Fruit fly (Drosophila melanogaster) whole organism, wandering third instar larva: ENCODE measurements around the gene CG43678.

ENCODE experiments used
- Abd-B ChIP-seq: fragments of >200 bp; optimal IDR thresholded peaks from 2 replicates; lab custom pipeline; 2017; ENCODE audit warnings: missing biosample characterization, missing genetic modification characterization
- CG32264 ChIP-seq: fragments of 200-800 bp; sonication (Bioruptor generic); optimal IDR thresholded peaks from 2 replicates; lab custom pipeline; 2016; ENCODE audit warnings: missing biosample characterization, missing genetic modification characterization
- CG9705 ChIP-seq: fragments of 200-800 bp; sonication (Bioruptor generic); optimal IDR thresholded peaks from 2 replicates; lab custom pipeline; 2018; ENCODE audit warnings: missing biosample characterization, mild to moderate bottlenecking, missing genetic modification characterization
- CrebA ChIP-seq: fragments of 200-800 bp; sonication (Bioruptor generic); optimal IDR thresholded peaks from 2 replicates; lab custom pipeline; 2016; ENCODE audit warnings: missing biosample characterization, mild to moderate bottlenecking, missing genetic modification characterization, borderline replicate concordance
- Dfd ChIP-seq: fragments of >200 bp; optimal IDR thresholded peaks from 2 replicates; lab custom pipeline; 2017; ENCODE audit warnings: missing biosample characterization, missing genetic modification characterization
- Dif ChIP-seq: fragments of 200-275, 200-300 bp; sonication (Bioruptor generic); optimal IDR thresholded peaks from 2 replicates; lab custom pipeline; 2018; ENCODE audit warnings: missing biosample characterization, missing genetic modification characterization; ENCODE audit not compliant: partially characterized antibody
- GATAd ChIP-seq: sonication (Bioruptor generic); optimal IDR thresholded peaks from 2 replicates; lab custom pipeline; 2016; ENCODE audit warnings: missing biosample characterization, missing genetic modification characterization
- HLH106 ChIP-seq: fragments of 200-800 bp; optimal IDR thresholded peaks from 3 replicates; lab custom pipeline; 2019; ENCODE audit warnings: missing biosample characterization, mild to moderate bottlenecking, missing genetic modification characterization, moderate library complexity
- Hnf4 ChIP-seq: fragments of 200-800 bp; sonication (Bioruptor generic); optimal IDR thresholded peaks from 2 replicates; lab custom pipeline; 2016; ENCODE audit warnings: missing biosample characterization, mild to moderate bottlenecking, missing genetic modification characterization
- Hr78 ChIP-seq: fragments of >200 bp; optimal IDR thresholded peaks from 2 replicates; lab custom pipeline; 2017; ENCODE audit warnings: missing biosample characterization, missing genetic modification characterization
- Jra ChIP-seq: sonication (Bioruptor generic); optimal IDR thresholded peaks from 2 replicates; lab custom pipeline; 2016; ENCODE audit warnings: missing biosample characterization, missing genetic modification characterization
- Mio ChIP-seq: sonication (Bioruptor generic); optimal IDR thresholded peaks from 2 replicates; lab custom pipeline; 2016; ENCODE audit warnings: missing biosample characterization, missing genetic modification characterization
- Myc ChIP-seq: fragments of >200 bp; optimal IDR thresholded peaks from 2 replicates; lab custom pipeline; 2017
- N ChIP-seq: fragments of >200 bp; optimal IDR thresholded peaks from 2 replicates; lab custom pipeline; 2018; ENCODE audit warnings: missing biosample characterization, missing external identifiers, missing genetic modification characterization
- Rel ChIP-seq, 2 experiments: fragments of 200-800 bp; sonication (Bioruptor generic) in 1 of 2; optimal IDR thresholded peaks; 2 replicates in 1 of 2; 3 replicates in 1 of 2; lab custom pipeline; 2016 to 2019; ENCODE audit warnings: mild to moderate bottlenecking in 2 of 2, missing biosample characterization in 2 of 2, missing genetic modification characterization in 2 of 2, moderate library complexity in 1 of 2
- Sp1 ChIP-seq: fragments of 200-800 bp; sonication (Bioruptor generic); optimal IDR thresholded peaks from 3 replicates; lab custom pipeline; 2019; ENCODE audit warnings: missing biosample characterization, mild to moderate bottlenecking, missing genetic modification characterization, moderate library complexity
- Vsx2 ChIP-seq: fragments of 200-300, 225-300 bp; sonication (Bioruptor generic); optimal IDR thresholded peaks from 2 replicates; lab custom pipeline; 2018; ENCODE audit warnings: missing biosample characterization, missing genetic modification characterization; ENCODE audit not compliant: partially characterized antibody
- br ChIP-seq: fragments of 200-800 bp; sonication (Bioruptor generic); optimal IDR thresholded peaks from 2 replicates; lab custom pipeline; 2016; ENCODE audit warnings: missing biosample characterization, missing genetic modification characterization
- brk ChIP-seq: fragments of 200-800 bp; sonication (Bioruptor generic); optimal IDR thresholded peaks from 2 replicates; lab custom pipeline; 2016; ENCODE audit warnings: missing biosample characterization, mild to moderate bottlenecking, missing genetic modification characterization
- dl ChIP-seq, 2 experiments: fragments of 175-275, 200-275 bp in 1 of 2; fragments of 200-275 bp in 1 of 2; sonication (Bioruptor generic); optimal IDR thresholded peaks; lab custom pipeline; 2018; ENCODE audit warnings: mild to moderate bottlenecking in 2 of 2, missing biosample characterization in 2 of 2, missing genetic modification characterization in 2 of 2, moderate library complexity in 2 of 2; ENCODE audit not compliant: partially characterized antibody in 2 of 2, insufficient read depth in 1 of 2
- dmrt93B ChIP-seq: fragments of 200-800 bp; sonication (Bioruptor generic); optimal IDR thresholded peaks from 2 replicates; lab custom pipeline; 2018; ENCODE audit warnings: missing biosample characterization, mild to moderate bottlenecking, missing genetic modification characterization
- dsf ChIP-seq: sonication (Bioruptor generic); optimal IDR thresholded peaks from 2 replicates; lab custom pipeline; 2016; ENCODE audit warnings: missing biosample characterization, missing genetic modification characterization, borderline replicate concordance
- ey ChIP-seq: fragments of 200-800 bp; sonication (Bioruptor generic); optimal IDR thresholded peaks from 2 replicates; lab custom pipeline; 2016; ENCODE audit warnings: missing biosample characterization, missing genetic modification characterization
- foxo ChIP-seq, 2 experiments: fragments of 200-800 bp; sonication (Bioruptor generic); optimal IDR thresholded peaks; 2 replicates in 1 of 2; 3 replicates in 1 of 2; lab custom pipeline; 2016 to 2017; ENCODE audit warnings: missing biosample characterization in 2 of 2, missing genetic modification characterization in 2 of 2
- fru ChIP-seq: fragments of 200-800 bp; sonication (Bioruptor generic); optimal IDR thresholded peaks from 3 replicates; lab custom pipeline; 2016; ENCODE audit warnings: missing biosample characterization, mild to moderate bottlenecking, missing genetic modification characterization
- jim ChIP-seq: fragments of 175-275, 200-325 bp; sonication (Bioruptor generic); optimal IDR thresholded peaks from 2 replicates; lab custom pipeline; 2016; ENCODE audit warnings: missing biosample characterization, mild to moderate bottlenecking, missing genetic modification characterization
- lola ChIP-seq: fragments of >200 bp; optimal IDR thresholded peaks from 2 replicates; lab custom pipeline; 2017; ENCODE audit warnings: missing biosample characterization, missing genetic modification characterization
- pan ChIP-seq: fragments of >200 bp; optimal IDR thresholded peaks from 2 replicates; lab custom pipeline; 2017
- psq ChIP-seq: fragments of 200-800 bp; sonication (Bioruptor generic); optimal IDR thresholded peaks from 3 replicates; lab custom pipeline; 2017; ENCODE audit warnings: missing biosample characterization, mild to moderate bottlenecking, missing genetic modification characterization, moderate library complexity
- tai ChIP-seq: sonication (Bioruptor generic); optimal IDR thresholded peaks from 2 replicates; lab custom pipeline; 2016; ENCODE audit warnings: missing biosample characterization, missing genetic modification characterization
- usp ChIP-seq: fragments of >200 bp; optimal IDR thresholded peaks from 2 replicates; lab custom pipeline; 2017; ENCODE audit warnings: missing biosample characterization, missing genetic modification characterization
- woc ChIP-seq: sonication (Bioruptor generic); optimal IDR thresholded peaks from 2 replicates; lab custom pipeline; 2016; ENCODE audit warnings: missing biosample characterization, mild to moderate bottlenecking, missing genetic modification characterization

Gene CG43678

dm6 chr3L:15061605-15062004 is 12.3 kb upstream of the CG43678 start, which contains the start of gene CG13460:
Gene CG13460, minus strand, starts transcription at chr3L:15061705.
- TF ChIP-seq dl (GFP tag; optimal IDR thresholded peaks at IDR 0.05; lab: Kevin White, UChicago; ENCODE audit: insufficient read depth in 1 of 2, partially characterized antibody in 2 of 2) (no peak), CG9705 (GFP tag; lab: Kevin White, UChicago) (no peak), brk (GFP tag; lab: Kevin White, UChicago) (no peak), br (GFP tag; lab: Kevin White, UChicago) (no peak), Dfd (GFP tag; lab: Kevin White, UChicago) (no peak), woc (GFP tag; lab: Kevin White, UChicago) (no peak), fru (no peak), N (GFP tag; lab: Kevin White, UChicago) (no peak)

dm6 chr3L:15054477-15054876 is 5.2 kb upstream of the CG43678 start, which contains the start of gene EAChm:
Gene EAChm, plus strand, starts transcription at chr3L:15054777.
- TF ChIP-seq usp (GFP tag; lab: Kevin White, UChicago) (no peak), dsf (GFP tag; lab: Kevin White, UChicago) (no peak), Myc (lab: Kevin White, UChicago) (no peak), lola (GFP tag; lab: Kevin White, UChicago) (no peak), Abd-B (GFP tag; lab: Kevin White, UChicago) (no peak), Jra (GFP tag; lab: Kevin White, UChicago) (no peak), Sp1 (GFP tag; lab: Kevin White, UChicago) (no peak), GATAd (no peak), psq (no peak), CrebA (no peak), tai (GFP tag; lab: Kevin White, UChicago) (no peak), jim (GFP tag; lab: Kevin White, UChicago) (no peak), ey (GFP tag; lab: Kevin White, UChicago) (no peak), Rel (GFP tag; optimal IDR thresholded peaks at IDR 0.05; lab: Kevin White, UChicago) (no peak), Rel (tag; optimal IDR thresholded peaks at IDR 0.05; lab: Kevin White, UChicago) (no peak), br (GFP tag; lab: Kevin White, UChicago) (no peak)
- TF ChIP-seq, all 38 proteins: peak for 0

dm6 chr3L:15054035-15054434 is 4.7 kb upstream of the CG43678 start, which contains the start of gene CG18649:
Gene CG18649, minus strand, starts transcription at chr3L:15054135.
- TF ChIP-seq HLH106, result no peak
- no peak for TF ChIP-seq lola (GFP tag; lab: Kevin White, UChicago)
- TF ChIP-seq fru, result no peak
- no peak for TF ChIP-seq woc (GFP tag; lab: Kevin White, UChicago)
- TF ChIP-seq foxo (GFP tag; optimal IDR thresholded peaks at IDR 0.05; lab: Kevin White, UChicago), result no peak
- TF ChIP-seq pan, result no peak
- no peak for TF ChIP-seq dsf (GFP tag; lab: Kevin White, UChicago)
- TF ChIP-seq Abd-B (GFP tag; lab: Kevin White, UChicago), result no peak
- no peak for TF ChIP-seq Rel (GFP tag; optimal IDR thresholded peaks at IDR 0.05; lab: Kevin White, UChicago)
- no peak for TF ChIP-seq Rel (tag; optimal IDR thresholded peaks at IDR 0.05; lab: Kevin White, UChicago)
- TF ChIP-seq CrebA, result no peak
- no peak for TF ChIP-seq Mio (GFP tag; lab: Kevin White, UChicago)
- no peak for TF ChIP-seq N (GFP tag; lab: Kevin White, UChicago)
- no peak for TF ChIP-seq jim (GFP tag; lab: Kevin White, UChicago)
- TF ChIP-seq Hr78 (GFP tag; lab: Kevin White, UChicago), result no peak
- no peak for TF ChIP-seq CG32264 (GFP tag; lab: Kevin White, UChicago)

- TF ChIP-seq Mio (GFP tag; lab: Kevin White, UChicago), result no peak
- TF ChIP-seq dmrt93B (GFP tag; lab: Kevin White, UChicago), result no peak
- TF ChIP-seq woc (GFP tag; lab: Kevin White, UChicago), result no peak
- no peak for TF ChIP-seq CG32264 (GFP tag; lab: Kevin White, UChicago)
- no peak for TF ChIP-seq Vsx2 (GFP tag; lab: Kevin White, UChicago)
- TF ChIP-seq ey (GFP tag; lab: Kevin White, UChicago), result no peak
- TF ChIP-seq CG9705 (GFP tag; lab: Kevin White, UChicago), result no peak
- TF ChIP-seq fru, result no peak
- TF ChIP-seq tai (GFP tag; lab: Kevin White, UChicago), result no peak
Measured at dm6 chr3L:15053251-15053650, 4.0 kb upstream of the CG43678 start, which contains the start of gene CG43680. Gene CG43680, minus strand, starts transcription at chr3L:15053351.

- TF ChIP-seq dl (GFP tag; optimal IDR thresholded peaks at IDR 0.05; lab: Kevin White, UChicago; ENCODE audit: insufficient read depth in 1 of 2, partially characterized antibody in 2 of 2), result no peak
- TF ChIP-seq Hnf4 (GFP tag; lab: Kevin White, UChicago), result no peak
- TF ChIP-seq Mio (GFP tag; lab: Kevin White, UChicago), result no peak
- no peak for TF ChIP-seq brk (GFP tag; lab: Kevin White, UChicago)
- no peak for TF ChIP-seq CrebA
- TF ChIP-seq jim (GFP tag; lab: Kevin White, UChicago), result no peak
- no peak for TF ChIP-seq Sp1 (GFP tag; lab: Kevin White, UChicago)
- no peak for TF ChIP-seq br (GFP tag; lab: Kevin White, UChicago)
- no peak for TF ChIP-seq Abd-B (GFP tag; lab: Kevin White, UChicago)
- no peak for TF ChIP-seq HLH106
- TF ChIP-seq Rel (GFP tag; optimal IDR thresholded peaks at IDR 0.05; lab: Kevin White, UChicago), result no peak
- no peak for TF ChIP-seq Rel (tag; optimal IDR thresholded peaks at IDR 0.05; lab: Kevin White, UChicago)
- TF ChIP-seq Dif, result no peak
- TF ChIP-seq Hr78 (GFP tag; lab: Kevin White, UChicago), result no peak
Measured at dm6 chr3L:15052390-15052789, 3.1 kb upstream of the CG43678 start, which contains the start of gene CG13461. Gene CG13461, minus strand, starts transcription at chr3L:15052490.
